Worm (Caenorhabditis elegans) whole organism, L1 larva: ENCODE results near the gene frpr-17.

ENCODE experiments used
- C04F5.9 ChIP-seq: sonication (generic microtip); optimal IDR thresholded peaks from 2 replicates; lab custom pipeline; 2016; ENCODE audit warnings: missing genetic modification characterization, missing compliant biosample characterization
- C16A3.4 ChIP-seq: fragments of 150-350 bp; optimal IDR thresholded peaks from 2 replicates; lab custom pipeline; 2014; ENCODE audit warnings: missing biosample characterization, missing genetic modification characterization
- C34B4.2 ChIP-seq: sonication (generic microtip); optimal IDR thresholded peaks from 2 replicates; lab custom pipeline; 2017; ENCODE audit warnings: mild to moderate bottlenecking, missing genetic modification characterization, missing compliant biosample characterization
- alr-1 ChIP-seq: fragments of 200-800 bp; sonication (Bioruptor generic); optimal IDR thresholded peaks from 2 replicates; lab custom pipeline; 2018; ENCODE audit warnings: borderline replicate concordance, mild to moderate bottlenecking, missing genetic modification characterization, missing compliant biosample characterization
- ama-1 ChIP-seq: fragments of 150-350 bp; optimal IDR thresholded peaks from 2 replicates; lab custom pipeline; 2014
- blmp-1 ChIP-seq: fragments of 150-350 bp; optimal IDR thresholded peaks from 2 replicates; lab custom pipeline; 2014; ENCODE audit warnings: missing biosample characterization, missing genetic modification characterization
- ceh-8 ChIP-seq: fragments of 200-800 bp; sonication (Bioruptor generic); optimal IDR thresholded peaks from 2 replicates; lab custom pipeline; 2018; ENCODE audit warnings: mild to moderate bottlenecking, missing genetic modification characterization, moderate library complexity, missing compliant biosample characterization
- ceh-82 ChIP-seq, 3 experiments: fragments of 150-350 bp in 1 of 3; sonication (generic microtip) in 2 of 3; optimal IDR thresholded peaks; 2 replicates each; lab custom pipeline; 2014 to 2017; ENCODE audit warnings: missing biosample characterization in 3 of 3, missing genetic modification characterization in 3 of 3
- ceh-90 ChIP-seq: sonication (generic microtip); optimal IDR thresholded peaks from 2 replicates; lab custom pipeline; 2016; ENCODE audit warnings: missing genetic modification characterization, missing compliant biosample characterization
- ces-1 ChIP-seq: fragments of 150-350 bp; optimal IDR thresholded peaks from 2 replicates; lab custom pipeline; 2014; ENCODE audit warnings: missing biosample characterization, missing genetic modification reagents, missing genetic modification characterization
- dpl-1 ChIP-seq, 3 experiments: fragments of 150-350 bp in 2 of 3; sonication (generic microtip) in 1 of 3; optimal IDR thresholded peaks; 2 replicates each; lab custom pipeline; 2014 to 2017; ENCODE audit warnings: missing biosample characterization in 3 of 3, missing genetic modification characterization in 3 of 3, missing genetic modification reagents in 3 of 3
- dsc-1 ChIP-seq: sonication (generic microtip); optimal IDR thresholded peaks from 2 replicates; lab custom pipeline; 2016; ENCODE audit warnings: mild to moderate bottlenecking, missing genetic modification characterization, missing compliant biosample characterization
- ets-5 ChIP-seq: fragments of 200-800 bp; sonication (Bioruptor generic); IDR thresholded peaks from 2 replicates; pipeline ENCODE4 v1.3.6; 2022; ENCODE audit warnings: missing genetic modification characterization, missing compliant biosample characterization
- fkh-10 ChIP-seq: sonication (generic microtip); optimal IDR thresholded peaks from 2 replicates; lab custom pipeline; 2017; ENCODE audit warnings: missing biosample characterization, missing genetic modification reagents, missing genetic modification characterization
- fkh-4 ChIP-seq: sonication (generic microtip); optimal IDR thresholded peaks from 2 replicates; lab custom pipeline; 2016; ENCODE audit warnings: missing compliant biosample characterization, missing genetic modification characterization, borderline replicate concordance
- fos-1 ChIP-seq: fragments of 150-350 bp; optimal IDR thresholded peaks from 2 replicates; lab custom pipeline; 2014; ENCODE audit warnings: missing biosample characterization, missing genetic modification characterization
- grh-1 ChIP-seq: fragments of 200-800 bp; sonication (Bioruptor generic); IDR thresholded peaks from 2 replicates; pipeline ENCODE4 v1.3.6; 2022; ENCODE audit warnings: missing genetic modification reagents, missing genetic modification characterization, missing compliant biosample characterization
- hpl-2 ChIP-seq: fragments of 150-350 bp; optimal IDR thresholded peaks from 2 replicates; lab custom pipeline; 2014; ENCODE audit warnings: missing biosample characterization, missing genetic modification reagents, missing genetic modification characterization
- irx-1 ChIP-seq: sonication (generic microtip); optimal IDR thresholded peaks from 2 replicates; lab custom pipeline; 2016; ENCODE audit warnings: missing genetic modification characterization, missing compliant biosample characterization
- lin-13 ChIP-seq: fragments of 150-350 bp; optimal IDR thresholded peaks from 2 replicates; lab custom pipeline; 2014; ENCODE audit warnings: missing biosample characterization, missing genetic modification reagents, missing genetic modification characterization
- lin-15B ChIP-seq: fragments of 150-350 bp; sonication (generic microtip); optimal IDR thresholded peaks from 3 replicates; lab custom pipeline; 2014; ENCODE audit warnings: missing biosample characterization, missing genetic modification characterization
- lin-35 ChIP-seq, 2 experiments: fragments of 150-350 bp; optimal IDR thresholded peaks; 2 replicates each; lab custom pipeline; 2014; ENCODE audit warnings: missing biosample characterization in 2 of 2, missing genetic modification characterization in 2 of 2, missing genetic modification reagents in 2 of 2
- lin-39 ChIP-seq: fragments of 150-350 bp; optimal IDR thresholded peaks from 2 replicates; lab custom pipeline; 2014; ENCODE audit warnings: missing biosample characterization, missing genetic modification reagents, missing genetic modification characterization
- lir-3 ChIP-seq: sonication (generic microtip); optimal IDR thresholded peaks from 2 replicates; lab custom pipeline; 2016; ENCODE audit warnings: mild to moderate bottlenecking, missing genetic modification characterization, moderate library complexity, missing compliant biosample characterization; ENCODE audit not compliant: poor library complexity
- nhr-11 ChIP-seq: fragments of 150-350 bp; optimal IDR thresholded peaks from 2 replicates; lab custom pipeline; 2014; ENCODE audit warnings: missing biosample characterization, missing genetic modification characterization
- nhr-19 ChIP-seq: fragments of 200-800 bp; sonication (Bioruptor generic); conservative IDR thresholded peaks from 2 replicates; pipeline ENCODE4 v1.3.6; 2022; ENCODE audit warnings: missing genetic modification characterization, missing compliant biosample characterization
- nhr-71 ChIP-seq: sonication (generic microtip); optimal IDR thresholded peaks from 2 replicates; lab custom pipeline; 2016; ENCODE audit warnings: mild to moderate bottlenecking, missing genetic modification characterization, moderate library complexity, missing compliant biosample characterization
- nhr-84 ChIP-seq: sonication (generic microtip); optimal IDR thresholded peaks from 2 replicates; lab custom pipeline; 2017; ENCODE audit warnings: missing biosample characterization, missing genetic modification characterization
- nhr-85 ChIP-seq: sonication (generic microtip); peaks from one replicate; lab custom pipeline; 2016; ENCODE audit warnings: missing genetic modification characterization, inconsistent platforms, missing compliant biosample characterization
- pax-3 ChIP-seq: fragments of 200-800 bp; sonication (Bioruptor generic); optimal IDR thresholded peaks from 2 replicates; lab custom pipeline; 2018; ENCODE audit warnings: mild to moderate bottlenecking, missing genetic modification characterization, moderate library complexity, missing compliant biosample characterization
- pqm-1 ChIP-seq: sonication (generic microtip); optimal IDR thresholded peaks from 3 replicates; lab custom pipeline; 2017; ENCODE audit warnings: missing biosample characterization, missing genetic modification characterization
- snpc-4 ChIP-seq: fragments of 150-350 bp; optimal IDR thresholded peaks from 2 replicates; lab custom pipeline; 2014; ENCODE audit warnings: missing biosample characterization, missing genetic modification characterization
- sptf-1 ChIP-seq: fragments of 150-350 bp; optimal IDR thresholded peaks from 2 replicates; lab custom pipeline; 2014; ENCODE audit warnings: missing biosample characterization, missing genetic modification characterization
- unc-30 ChIP-seq: sonication (generic microtip); optimal IDR thresholded peaks from 2 replicates; lab custom pipeline; 2017; ENCODE audit warnings: missing biosample characterization, missing genetic modification characterization
- unc-98 ChIP-seq: fragments of 200-800 bp; sonication (Bioruptor generic); IDR thresholded peaks from 2 replicates; pipeline ENCODE4 v1.3.6; 2022; ENCODE audit warnings: missing genetic modification characterization, missing compliant biosample characterization
- vab-15 ChIP-seq: sonication (generic microtip); optimal IDR thresholded peaks from 2 replicates; lab custom pipeline; 2017; ENCODE audit warnings: missing genotype, mild to moderate bottlenecking, missing genetic modification characterization, missing compliant biosample characterization
- xbp-1 ChIP-seq: sonication (generic microtip); optimal IDR thresholded peaks from 2 replicates; lab custom pipeline; 2016; ENCODE audit warnings: missing genetic modification characterization, missing compliant biosample characterization
- ztf-11 ChIP-seq, 2 experiments: sonication (generic microtip); optimal IDR thresholded peaks; 2 replicates each; lab custom pipeline; 2016 to 2017; ENCODE audit warnings: missing genetic modification characterization in 2 of 2, missing biosample characterization in 1 of 2, missing compliant biosample characterization in 1 of 2

The frpr-17 gene

ce11 chrX:14382951-14383350, 23.0 kb upstream of the frpr-17 start, which contains the start of gene Y60A9.3:
Y60A9.3 (plus strand) TSS chrX:14383251.
- TF ChIP-seq irx-1 (tag; lab: Kevin White, UChicago): no peak
- TF ChIP-seq lin-13: no peak
- TF ChIP-seq hpl-2 (GFP tag; lab: Kevin White, UChicago): no peak
- TF ChIP-seq ceh-8 (GFP tag; lab: Kevin White, UChicago): no peak
- no peak for TF ChIP-seq C04F5.9 (tag; lab: Kevin White, UChicago)
- no peak for TF ChIP-seq ets-5 (GFP tag; lab: Robert Waterston, UW)

- TF ChIP-seq nhr-71 (tag; lab: Kevin White, UChicago): no peak
- no peak for TF ChIP-seq xbp-1 (tag; lab: Kevin White, UChicago)
- no peak for TF ChIP-seq ztf-11 (tag; optimal IDR thresholded peaks at IDR 0.05; lab: Kevin White, UChicago)
- TF ChIP-seq nhr-11 (tag; lab: Kevin White, UChicago): no peak
- no peak for TF ChIP-seq C34B4.2 (tag; lab: Kevin White, UChicago)
- TF ChIP-seq blmp-1 (tag; lab: Kevin White, UChicago): no peak
- TF ChIP-seq ama-1 (lab: Kevin White, UChicago): no peak
- TF ChIP-seq nhr-85 (tag; lab: Kevin White, UChicago): no peak
- no peak for TF ChIP-seq lin-35 (GFP tag; optimal IDR thresholded peaks at IDR 0.05; lab: Kevin White, UChicago)
- no peak for TF ChIP-seq pqm-1 (tag; lab: Kevin White, UChicago)
- no peak for TF ChIP-seq alr-1 (tag; lab: Kevin White, UChicago)
- TF ChIP-seq nhr-84 (tag; lab: Kevin White, UChicago): no peak
- TF ChIP-seq ceh-82 (tag; optimal IDR thresholded peaks at IDR 0.05; lab: Kevin White, UChicago): no peak
- TF ChIP-seq, all 84 proteins: peak for 0
Measured at ce11 chrX:14395267-14395666, 10.7 kb upstream of the frpr-17 start, which contains the start of gene Y60A9.1. Y60A9.1 (minus strand) TSS chrX:14395367.

ce11 chrX:14399035-14399434, 6.9 kb upstream of the frpr-17 start:
- TF ChIP-seq blmp-1 (tag; lab: Kevin White, UChicago): no peak
- no peak for TF ChIP-seq ceh-90
- peak; percentile 65 for TF ChIP-seq fkh-10 (GFP tag; lab: Kevin White, UChicago)
- TF ChIP-seq, all 84 proteins: peak for 1

ce11 chrX:14401230-14401629, 4.7 kb upstream of the frpr-17 start:
- TF ChIP-seq fkh-4: peak; percentile 73
- TF ChIP-seq pax-3 (tag; lab: Kevin White, UChicago): no peak
- no peak for TF ChIP-seq fos-1
- TF ChIP-seq nhr-84 (tag; lab: Kevin White, UChicago): no peak
- peak; percentile 95 for TF ChIP-seq dsc-1
- no peak for TF ChIP-seq dpl-1 (GFP tag; optimal IDR thresholded peaks at IDR 0.05; lab: Kevin White, UChicago)
- no peak for TF ChIP-seq lin-15B (tag; lab: Kevin White, UChicago)

- TF ChIP-seq grh-1 (GFP tag; lab: Robert Waterston, UW) (no peak), snpc-4 (no peak), lin-39 (tag; lab: Kevin White, UChicago) (no peak), xbp-1 (tag; lab: Kevin White, UChicago) (no peak), C16A3.4 (tag; lab: Kevin White, UChicago) (no peak), vab-15 (tag; lab: Kevin White, UChicago) (no peak), unc-30 (no peak), lir-3 (tag; lab: Kevin White, UChicago) (no peak), ztf-11 (tag; optimal IDR thresholded peaks at IDR 0.05; lab: Kevin White, UChicago) (no peak), ets-5 (GFP tag; lab: Robert Waterston, UW) (no peak), irx-1 (tag; lab: Kevin White, UChicago) (no peak), ces-1 (GFP tag; lab: Kevin White, UChicago) (no peak), nhr-19 (GFP tag; lab: Robert Waterston, UW) (no peak), unc-98 (GFP tag; lab: Robert Waterston, UW) (no peak), sptf-1 (tag; lab: Kevin White, UChicago) (no peak)
- TF ChIP-seq, all 84 proteins: peak for 0
Measured at ce11 chrX:14412774-14413173, 6.9 kb downstream of the frpr-17 start, which contains the start of gene fbxa-179. fbxa-179 (minus strand) TSS chrX:14412874.
